Worm (Caenorhabditis elegans): ENCODE measurements around the gene Y51A2B.5.

DNA sequence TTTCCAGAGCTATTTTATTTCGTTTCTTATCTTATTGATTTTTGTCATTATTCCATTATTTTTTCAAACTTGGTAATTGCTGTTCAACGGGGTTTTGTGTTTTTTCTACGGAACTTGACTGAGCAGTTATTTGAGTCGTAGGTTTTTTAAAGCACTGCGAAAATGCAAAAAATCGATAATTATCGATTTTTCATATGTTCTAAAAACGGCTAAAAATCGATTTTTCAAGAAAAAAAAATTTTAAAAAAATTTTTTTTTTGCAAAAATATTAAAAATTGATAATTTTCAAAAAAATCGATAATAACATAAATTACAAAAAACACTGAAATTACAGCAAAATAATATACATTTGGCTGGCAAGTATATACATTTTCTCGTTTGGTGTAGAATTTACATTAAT is 13.5 kb upstream of the Y51A2B.5 start:
- TF ChIP-seq sea-1 (GFP tag; conservative IDR thresholded peaks at IDR 0.05): no peak
- TF ChIP-seq pes-1 (GFP tag; IDR thresholded peaks at IDR 0.05): no peak
